Worm (Caenorhabditis elegans) whole organism, L4 larva: ENCODE measurements around the gene srx-76.

Experiments used
- F26F4.8 ChIP-seq: fragments of 200-800 bp; sonication (Bioruptor generic); conservative IDR thresholded peaks from 2 replicates; pipeline ENCODE4 v1.3.6; 2022; ENCODE audit warnings: missing genetic modification characterization, missing compliant biosample characterization
- T20F7.1 ChIP-seq: fragments of 200-800 bp; sonication (Bioruptor generic); optimal IDR thresholded peaks from 2 replicates; lab custom pipeline; 2018; ENCODE audit warnings: mild to moderate bottlenecking, missing genetic modification characterization, missing compliant biosample characterization
- Y48G9A.11 ChIP-seq: fragments of 200-800 bp; sonication (Bioruptor generic); IDR thresholded peaks from 2 replicates; pipeline ENCODE4 v1.3.6; 2022; ENCODE audit warnings: missing genetic modification reagents, missing genetic modification characterization, missing compliant biosample characterization
- ZK546.5 ChIP-seq, 2 experiments: sonication (generic microtip); optimal IDR thresholded peaks; 2 replicates each; lab custom pipeline; 2017; ENCODE audit warnings: missing biosample characterization in 2 of 2, missing genetic modification characterization in 2 of 2
- aha-1 ChIP-seq: fragments of 150-350 bp; peaks from one replicate; lab custom pipeline; 2014; ENCODE audit warnings: missing biosample characterization, missing genetic modification characterization
- ceh-28 ChIP-seq: fragments of 150-350 bp; optimal IDR thresholded peaks from 2 replicates; lab custom pipeline; 2014; ENCODE audit warnings: missing biosample characterization, missing genetic modification reagents, missing genetic modification characterization
- ceh-32 ChIP-seq: sonication (generic microtip); optimal IDR thresholded peaks from 2 replicates; lab custom pipeline; 2016; ENCODE audit warnings: mild to moderate bottlenecking, missing genetic modification characterization, missing compliant biosample characterization; ENCODE audit not compliant: poor library complexity
- ceh-44 ChIP-seq: fragments of 200-800 bp; sonication (Bioruptor generic); IDR thresholded peaks from 2 replicates; pipeline ENCODE4 v1.3.6; 2022; ENCODE audit warnings: missing genetic modification reagents, missing genetic modification characterization, missing compliant biosample characterization
- ceh-62 ChIP-seq: sonication (generic microtip); optimal IDR thresholded peaks from 2 replicates; lab custom pipeline; 2017; ENCODE audit warnings: missing biosample characterization, missing genetic modification characterization
- cey-2 ChIP-seq: sonication (generic microtip); optimal IDR thresholded peaks from 3 replicates; lab custom pipeline; 2017; ENCODE audit warnings: missing genetic modification characterization, mild to moderate bottlenecking, missing compliant biosample characterization, antibody characterized with exemption, borderline replicate concordance; ENCODE audit not compliant: insufficient read depth
- dmd-6 ChIP-seq: fragments of 200-800 bp; sonication (Bioruptor generic); IDR thresholded peaks from 2 replicates; pipeline ENCODE4 v1.3.6; 2022; ENCODE audit warnings: missing genetic modification reagents, missing genetic modification characterization, missing compliant biosample characterization
- dmd-8 ChIP-seq: fragments of 200-800 bp; sonication (Bioruptor generic); IDR thresholded peaks from 2 replicates; pipeline ENCODE4 v1.3.6; 2022; ENCODE audit warnings: missing genetic modification characterization, missing compliant biosample characterization
- duxl-1 ChIP-seq: sonication (generic microtip); optimal IDR thresholded peaks from 2 replicates; lab custom pipeline; 2016; ENCODE audit warnings: mild to moderate bottlenecking, missing genetic modification characterization, moderate library complexity, missing compliant biosample characterization; ENCODE audit not compliant: poor library complexity
- egl-43 ChIP-seq: fragments of 200-800 bp; sonication (Bioruptor generic); IDR thresholded peaks from 2 replicates; pipeline ENCODE4 v1.3.6; 2022; ENCODE audit warnings: missing genetic modification reagents, missing genetic modification characterization, missing compliant biosample characterization
- fos-1 ChIP-seq: fragments of 150-350 bp; optimal IDR thresholded peaks from 2 replicates; lab custom pipeline; 2014; ENCODE audit warnings: missing biosample characterization, missing genetic modification characterization
- gei-8 ChIP-seq: fragments of 200-800 bp; sonication (Bioruptor generic); optimal IDR thresholded peaks from 2 replicates; lab custom pipeline; 2018; ENCODE audit warnings: mild to moderate bottlenecking, missing genetic modification characterization, missing compliant biosample characterization
- hlh-11 ChIP-seq: fragments of 200-800 bp; sonication (Bioruptor generic); optimal IDR thresholded peaks from 2 replicates; lab custom pipeline; 2018; ENCODE audit warnings: mild to moderate bottlenecking, missing genetic modification characterization, missing compliant biosample characterization
- lsy-2 ChIP-seq, 2 experiments: fragments of 150-350 bp in 1 of 2; sonication (generic microtip) in 1 of 2; optimal IDR thresholded peaks; 2 replicates each; lab custom pipeline; 2014 to 2017; ENCODE audit warnings: missing biosample characterization in 2 of 2, missing genetic modification characterization in 2 of 2
- mdl-1 ChIP-seq, 2 experiments: fragments of 150-350 bp in 1 of 2; sonication (generic microtip) in 1 of 2; optimal IDR thresholded peaks; 2 replicates each; lab custom pipeline; 2014 to 2017; ENCODE audit warnings: missing biosample characterization in 2 of 2, missing genetic modification characterization in 2 of 2
- mdt-29 ChIP-seq: fragments of 200-800 bp; sonication (Bioruptor generic); IDR thresholded peaks from 2 replicates; pipeline ENCODE4 v1.3.6; 2022; ENCODE audit warnings: missing genetic modification reagents, missing genetic modification characterization, missing compliant biosample characterization
- mxl-2 ChIP-seq: fragments of 200-800 bp; sonication (Bioruptor generic); conservative IDR thresholded peaks from 2 replicates; pipeline ENCODE4 v1.3.6; 2022; ENCODE audit warnings: missing genetic modification reagents, missing genetic modification characterization, missing compliant biosample characterization
- mxl-3 ChIP-seq: fragments of 200-800 bp; sonication (Bioruptor generic); optimal IDR thresholded peaks from 2 replicates; lab custom pipeline; 2018; ENCODE audit warnings: mild to moderate bottlenecking, missing genetic modification characterization, missing compliant biosample characterization
- nhr-102 ChIP-seq: sonication (generic microtip); optimal IDR thresholded peaks from 2 replicates; lab custom pipeline; 2016; ENCODE audit warnings: mild to moderate bottlenecking, missing genetic modification characterization, moderate library complexity, missing compliant biosample characterization
- nhr-11 ChIP-seq: fragments of 150-350 bp; optimal IDR thresholded peaks from 2 replicates; lab custom pipeline; 2014; ENCODE audit warnings: missing biosample characterization, missing genetic modification characterization
- nhr-111 ChIP-seq: fragments of 200-800 bp; sonication (Bioruptor generic); optimal IDR thresholded peaks from 2 replicates; lab custom pipeline; 2018; ENCODE audit warnings: mild to moderate bottlenecking, missing genetic modification characterization, missing compliant biosample characterization
- nhr-237 ChIP-seq: sonication (generic microtip); optimal IDR thresholded peaks from 2 replicates; lab custom pipeline; 2017; ENCODE audit warnings: missing biosample characterization, missing genetic modification characterization
- nhr-25 ChIP-seq: sonication (generic microtip); optimal IDR thresholded peaks from 2 replicates; lab custom pipeline; 2017; ENCODE audit warnings: missing genetic modification characterization, mild to moderate bottlenecking, missing compliant biosample characterization, antibody characterized with exemption, moderate library complexity, borderline replicate concordance; ENCODE audit not compliant: insufficient read depth
- nhr-42 ChIP-seq: fragments of 200-800 bp; sonication (Bioruptor generic); IDR thresholded peaks from 2 replicates; pipeline ENCODE4 v1.3.6; 2022; ENCODE audit warnings: missing genetic modification characterization, missing compliant biosample characterization
- nhr-48 ChIP-seq: sonication (generic microtip); optimal IDR thresholded peaks from 2 replicates; lab custom pipeline; 2016; ENCODE audit warnings: mild to moderate bottlenecking, missing genetic modification characterization, missing compliant biosample characterization
- nhr-6 ChIP-seq: fragments of 150-350 bp; optimal IDR thresholded peaks from 2 replicates; lab custom pipeline; 2014; ENCODE audit warnings: missing biosample characterization, missing genetic modification characterization
- php-3 ChIP-seq: fragments of 200-800 bp; sonication (Bioruptor generic); IDR thresholded peaks from 2 replicates; pipeline ENCODE4 v1.3.6; 2022; ENCODE audit warnings: missing genetic modification reagents, missing genetic modification characterization, missing compliant biosample characterization
- pqm-1 ChIP-seq: sonication (generic microtip); optimal IDR thresholded peaks from 2 replicates; lab custom pipeline; 2017; ENCODE audit warnings: missing biosample characterization, missing genetic modification characterization
- sdz-12 ChIP-seq: fragments of 200-800 bp; sonication (Bioruptor generic); optimal IDR thresholded peaks from 2 replicates; lab custom pipeline; 2018; ENCODE audit warnings: mild to moderate bottlenecking, missing genetic modification characterization, missing compliant biosample characterization
- spr-1 ChIP-seq: sonication (generic microtip); optimal IDR thresholded peaks from 2 replicates; lab custom pipeline; 2016; ENCODE audit warnings: mild to moderate bottlenecking, missing genetic modification characterization, missing compliant biosample characterization
- tra-1 ChIP-seq: fragments of 200-800 bp; sonication (Bioruptor generic); IDR thresholded peaks from 2 replicates; pipeline ENCODE4 v1.3.6; 2022; ENCODE audit warnings: missing genetic modification reagents, missing genetic modification characterization, missing compliant biosample characterization
- unc-39 ChIP-seq: sonication (generic microtip); optimal IDR thresholded peaks from 2 replicates; lab custom pipeline; 2017; ENCODE audit warnings: missing biosample characterization, missing genetic modification characterization
- zip-11 ChIP-seq: fragments of 200-800 bp; sonication (Bioruptor generic); IDR thresholded peaks from 2 replicates; pipeline ENCODE4 v1.3.6; 2022; ENCODE audit warnings: missing genetic modification characterization, missing compliant biosample characterization
- ztf-11 ChIP-seq: fragments of 150-350 bp; optimal IDR thresholded peaks from 2 replicates; lab custom pipeline; 2014; ENCODE audit warnings: missing biosample characterization, missing genetic modification characterization
- ztf-7 ChIP-seq: fragments of 150-350 bp; optimal IDR thresholded peaks from 2 replicates; lab custom pipeline; 2014; ENCODE audit warnings: missing biosample characterization, missing genetic modification characterization

Gene srx-76

ce11 chrV:11844828-11845227, 46.8 kb upstream of the srx-76 start (continued):
- TF ChIP-seq pqm-1 (peak; percentile 45), nhr-237 (no peak), lsy-2 (tag; optimal IDR thresholded peaks at IDR 0.05; lab: Kevin White, UChicago) (peak in 1 of 2 experiments; percentile 51), nhr-6 (tag; lab: Kevin White, UChicago) (peak; percentile 89), php-3 (GFP tag; lab: Robert Waterston, UW) (no peak), nhr-111 (GFP tag; lab: Kevin White, UChicago) (no peak), ceh-44 (no peak), ztf-11 (tag; lab: Kevin White, UChicago) (no peak), cey-2 (tag; lab: Kevin White, UChicago) (no peak), ceh-28 (tag; lab: Kevin White, UChicago) (no peak), fos-1 (tag; lab: Kevin White, UChicago) (no peak), sdz-12 (GFP tag; lab: Kevin White, UChicago) (no peak), ceh-62 (tag; lab: Kevin White, UChicago) (no peak), dmd-8 (GFP tag; lab: Robert Waterston, UW) (no peak), nhr-102 (tag; lab: Kevin White, UChicago) (no peak), T20F7.1 (GFP tag; lab: Kevin White, UChicago) (no peak), ztf-7 (tag; lab: Kevin White, UChicago) (no peak), tra-1 (GFP tag; lab: Robert Waterston, UW) (no peak), mxl-3 (GFP tag; lab: Kevin White, UChicago) (peak; percentile 30), mdt-29 (GFP tag; lab: Robert Waterston, UW) (no peak), nhr-42 (GFP tag; lab: Robert Waterston, UW) (no peak), hlh-11 (tag; lab: Kevin White, UChicago) (peak; percentile 72), mxl-2 (GFP tag; lab: Robert Waterston, UW) (no peak), ceh-32 (tag; lab: Kevin White, UChicago) (no peak), zip-11 (GFP tag; lab: Robert Waterston, UW) (no peak), duxl-1 (tag; lab: Kevin White, UChicago) (peak; percentile 14), dmd-6 (GFP tag; lab: Robert Waterston, UW) (no peak), unc-39 (tag; lab: Kevin White, UChicago) (no peak), Y48G9A.11 (GFP tag; lab: Robert Waterston, UW) (no peak), egl-43 (peak; percentile 77), mdl-1 (tag; optimal IDR thresholded peaks at IDR 0.05; lab: Kevin White, UChicago) (peak in 1 of 2 experiments; percentile 43), nhr-11 (tag; lab: Kevin White, UChicago) (no peak), nhr-25 (tag; lab: Kevin White, UChicago) (no peak), gei-8 (GFP tag; lab: Kevin White, UChicago) (no peak), nhr-48 (tag; lab: Kevin White, UChicago) (no peak), spr-1 (no peak), F26F4.8 (GFP tag; lab: Robert Waterston, UW) (no peak)

- TF ChIP-seq ZK546.5 (tag; optimal IDR thresholded peaks at IDR 0.05; lab: Kevin White, UChicago) (no peak), aha-1 (tag; lab: Kevin White, UChicago) (peak; percentile 9), F26F4.8 (GFP tag; lab: Robert Waterston, UW) (no peak), spr-1 (no peak)
These were observed 46.1 kb upstream of the srx-76 start, which contains the start of gene hmp-1 for ce11 chrV:11845492-11845891. hmp-1 (plus strand) TSS chrV:11845871.
